Worm (Caenorhabditis elegans) whole organism, young adult: ENCODE results near the gene F12F6.7.

ENCODE experiments used
- dpl-1 ChIP-seq: fragments of 150-350 bp; optimal IDR thresholded peaks from 2 replicates; lab custom pipeline; 2014; ENCODE audit warnings: missing biosample characterization, missing genetic modification reagents, missing genetic modification characterization
- snpc-4 ChIP-seq, 5 experiments: fragments of 150-350 bp in 1 of 5; sonication (generic microtip) in 4 of 5; optimal IDR thresholded peaks; 2 replicates each; lab custom pipeline; 2014 to 2018; ENCODE audit warnings: missing genetic modification characterization in 5 of 5, missing biosample characterization in 3 of 5, antibody characterized with exemption in 2 of 5, mild to moderate bottlenecking in 2 of 5, missing compliant biosample characterization in 2 of 5, missing genotype in 2 of 5, moderate library complexity in 2 of 5, missing genetic modification reagents in 1 of 5
- unc-62 ChIP-seq: fragments of 150-350 bp; optimal IDR thresholded peaks from 2 replicates; lab custom pipeline; 2014; ENCODE audit warnings: missing biosample characterization, missing genetic modification reagents, missing genetic modification characterization

ce11 chrIV:11527752-11528151 lies 33.9 kb downstream of the F12F6.7 start, which contains the start of gene M04B2.2:
- TF ChIP-seq dpl-1 (GFP tag; lab: Kevin White, UChicago) (no peak), unc-62 (GFP tag; lab: Kevin White, UChicago) (no peak), snpc-4 (GFP tag; optimal IDR thresholded peaks at IDR 0.05; lab: Kevin White, UChicago) (no peak), snpc-4 (tag; optimal IDR thresholded peaks at IDR 0.05; lab: Kevin White, UChicago) (no peak)
